Worm (Caenorhabditis elegans) whole organism, young adult: Measurements from ENCODE around the gene grl-13.

ENCODE experiments used
- F49E8.2 ChIP-seq: sonication (generic microtip); optimal IDR thresholded peaks from 3 replicates; lab custom pipeline; 2017; ENCODE audit warnings: missing genetic modification characterization, mild to moderate bottlenecking, missing compliant biosample characterization, antibody characterized with exemption, moderate library complexity; ENCODE audit not compliant: insufficient read depth
- F52B5.7 ChIP-seq: sonication (generic microtip); optimal IDR thresholded peaks from 2 replicates; lab custom pipeline; 2016; ENCODE audit warnings: mild to moderate bottlenecking, missing genetic modification characterization, missing compliant biosample characterization
- ceh-58 ChIP-seq: fragments of 200-800 bp; sonication (Bioruptor generic); IDR thresholded peaks from 2 replicates; pipeline ENCODE4 v1.3.6; 2022; ENCODE audit warnings: missing genetic modification characterization, missing compliant biosample characterization
- ets-4 ChIP-seq: fragments of 200-800 bp; sonication (Bioruptor generic); optimal IDR thresholded peaks from 2 replicates; lab custom pipeline; 2018; ENCODE audit warnings: mild to moderate bottlenecking, missing genetic modification characterization, missing compliant biosample characterization
- lin-40 ChIP-seq: sonication (generic microtip); optimal IDR thresholded peaks from 2 replicates; lab custom pipeline; 2016; ENCODE audit warnings: missing genetic modification characterization, mild to moderate bottlenecking, missing compliant biosample characterization, missing genotype, missing genetic modification reagents
- madf-10 ChIP-seq: sonication (generic microtip); optimal IDR thresholded peaks from 2 replicates; lab custom pipeline; 2016; ENCODE audit warnings: mild to moderate bottlenecking, missing genetic modification characterization, missing compliant biosample characterization
- madf-8 ChIP-seq: fragments of 200-800 bp; sonication (Bioruptor generic); conservative IDR thresholded peaks from 2 replicates; pipeline ENCODE4 v1.3.6; 2022; ENCODE audit warnings: missing genetic modification reagents, missing genetic modification characterization, missing compliant biosample characterization
- pha-4 ChIP-seq: fragments of 150-350 bp; sonication (generic microtip); optimal IDR thresholded peaks from 2 replicates; lab custom pipeline; 2014; ENCODE audit warnings: missing biosample characterization, missing genetic modification reagents, missing genetic modification characterization
- snpc-4 ChIP-seq, 5 experiments: fragments of 150-350 bp in 1 of 5; sonication (generic microtip) in 4 of 5; optimal IDR thresholded peaks; 2 replicates each; lab custom pipeline; 2014 to 2018; ENCODE audit warnings: missing genetic modification characterization in 5 of 5, missing biosample characterization in 3 of 5, antibody characterized with exemption in 2 of 5, mild to moderate bottlenecking in 2 of 5, missing compliant biosample characterization in 2 of 5, missing genotype in 2 of 5, moderate library complexity in 2 of 5, missing genetic modification reagents in 1 of 5

DNA sequence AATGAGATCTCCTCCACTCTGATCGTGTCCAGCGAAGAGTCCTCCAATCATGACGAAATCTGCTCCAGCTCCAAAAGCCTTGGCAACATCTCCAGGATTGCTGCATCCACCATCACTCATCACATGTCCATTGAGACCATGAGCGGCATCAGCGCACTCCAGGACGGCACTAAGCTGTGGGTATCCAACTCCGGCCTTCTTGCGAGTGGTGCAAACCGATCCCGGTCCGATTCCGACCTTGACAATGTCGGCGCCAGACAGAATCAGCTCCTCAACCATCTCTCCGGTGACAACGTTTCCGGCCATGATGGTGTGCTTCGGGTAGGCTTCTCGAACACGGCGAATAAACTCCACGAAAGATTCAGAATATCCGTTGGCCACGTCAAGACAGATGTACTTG, 6.1 kb upstream of the grl-13 start:
- TF ChIP-seq madf-10 (tag; lab: Kevin White, UChicago): no peak
- TF ChIP-seq pha-4 (tag; lab: Kevin White, UChicago): no peak
- TF ChIP-seq snpc-4 (GFP tag; optimal IDR thresholded peaks at IDR 0.05; lab: Kevin White, UChicago): no peak
- TF ChIP-seq snpc-4 (tag; optimal IDR thresholded peaks at IDR 0.05; lab: Kevin White, UChicago): no peak
- no peak for TF ChIP-seq F49E8.2 (tag; lab: Kevin White, UChicago)
- no peak for TF ChIP-seq lin-40 (tag; lab: Kevin White, UChicago)
- TF ChIP-seq F52B5.7: no peak
- TF ChIP-seq ceh-58 (GFP tag; lab: Robert Waterston, UW): no peak
- TF ChIP-seq ets-4 (GFP tag; lab: Kevin White, UChicago): no peak
- TF ChIP-seq madf-8 (GFP tag; lab: Robert Waterston, UW): no peak
